Fruit fly (Drosophila melanogaster): ENCODE measurements around the gene Lip4.

Lip4 gene

dm6 chr2L:10502244-10502643, 25.1 kb upstream of the Lip4 start:
- TF ChIP-seq vri (GFP tag; optimal IDR thresholded peaks at IDR 0.05) (peak; percentile 80), CG4318 (GFP tag; optimal IDR thresholded peaks at IDR 0.05) (no peak), CG31627 (GFP tag; optimal IDR thresholded peaks at IDR 0.05) (no peak), CG6276 (GFP tag; optimal IDR thresholded peaks at IDR 0.05) (no peak), Gug (GFP tag; IDR thresholded peaks at IDR 0.05) (no peak), Hr39 (GFP tag; optimal IDR thresholded peaks at IDR 0.05) (no peak), CG6808 (GFP tag; optimal IDR thresholded peaks at IDR 0.05) (peak; percentile 5), Eip93F (GFP tag; optimal IDR thresholded peaks at IDR 0.05) (no peak), CG3919 (GFP tag; optimal IDR thresholded peaks at IDR 0.05) (no peak), spab (GFP tag; optimal IDR thresholded peaks at IDR 0.05) (no peak)

DNA sequence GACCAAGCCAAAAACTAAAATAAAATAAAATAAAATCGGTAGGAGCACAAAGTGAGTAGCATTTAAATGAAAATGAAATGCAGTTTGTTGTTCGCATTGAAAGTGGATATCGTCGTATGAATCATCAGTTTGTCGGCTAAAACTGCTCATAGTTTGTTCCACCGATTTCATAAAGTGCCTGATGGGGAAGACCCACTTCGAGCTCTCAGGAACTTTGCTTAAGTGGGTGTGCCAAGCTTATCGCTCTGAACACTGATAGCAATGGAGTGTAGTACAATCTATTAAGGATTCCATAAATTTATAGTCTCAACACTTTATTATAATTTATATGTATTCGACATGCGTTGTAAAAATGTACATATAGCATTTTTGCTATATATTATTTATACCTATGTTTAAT, 24.5 kb upstream of the Lip4 start:
- TF ChIP-seq ss (GFP tag; optimal IDR thresholded peaks at IDR 0.05) (no peak), Eip78C (GFP tag) (peak; percentile 53)

DNA sequence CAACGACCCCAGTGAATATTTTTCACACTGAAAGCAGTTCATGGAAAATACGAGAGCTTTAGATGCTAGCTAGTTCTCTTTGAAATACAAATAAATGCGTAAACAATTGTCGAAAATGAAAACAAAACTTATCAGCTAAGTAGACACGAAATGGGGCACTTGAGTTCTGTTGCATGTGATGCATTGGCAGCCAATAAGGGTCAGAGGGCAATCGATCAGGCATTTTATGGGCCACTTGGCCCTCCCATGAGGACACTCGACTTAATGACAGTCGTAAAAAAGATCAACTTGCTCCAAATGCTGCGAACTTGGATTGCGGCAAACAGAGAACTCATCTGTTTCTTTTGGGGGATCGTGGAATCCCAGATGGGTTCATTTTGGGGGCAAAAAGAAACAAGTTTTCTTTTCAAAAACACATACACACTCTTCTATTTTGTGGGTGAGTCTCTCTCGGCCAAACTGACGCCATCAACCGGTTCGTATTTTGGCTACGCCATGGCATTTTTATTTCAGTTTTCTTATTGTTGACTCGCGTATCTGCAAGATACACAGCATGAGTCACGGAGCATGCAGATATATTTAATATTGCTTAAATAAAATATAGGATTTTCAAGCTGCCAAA, 23.9 kb upstream of the Lip4 start:
- TF ChIP-seq svp (GFP tag) (peak; percentile 52), CG8119 (GFP tag; IDR thresholded peaks at IDR 0.05) (peak; percentile 17; the same call in 1 of the 3 replicates), cyc (GFP tag; optimal IDR thresholded peaks at IDR 0.05) (no peak)

- TF ChIP-seq Smox (GFP tag; optimal IDR thresholded peaks at IDR 0.05), result no peak
- TF ChIP-seq Eip78C (GFP tag), result peak; percentile 56
- no peak for TF ChIP-seq Hr4 (GFP tag; optimal IDR thresholded peaks at IDR 0.05)
- TF ChIP-seq CG3919 (GFP tag; optimal IDR thresholded peaks at IDR 0.05), result peak; percentile 19
- peak; percentile 26 for TF ChIP-seq Blimp-1 (GFP tag; optimal IDR thresholded peaks at IDR 0.05)
- TF ChIP-seq fkh (GFP tag; optimal IDR thresholded peaks at IDR 0.05), result peak; percentile 84
- TF ChIP-seq CG10631 (GFP tag; optimal IDR thresholded peaks at IDR 0.05), result no peak
- peak; percentile 14; the same call in 1 of the 3 replicates for TF ChIP-seq eg (GFP tag; IDR thresholded peaks at IDR 0.05)
- no peak for TF ChIP-seq Met (GFP tag; optimal IDR thresholded peaks at IDR 0.05)
- no peak for TF ChIP-seq fd85E (GFP tag; optimal IDR thresholded peaks at IDR 0.05)
- TF ChIP-seq net (GFP tag; optimal IDR thresholded peaks at IDR 0.05), result no peak
- TF ChIP-seq CG6808 (GFP tag; optimal IDR thresholded peaks at IDR 0.05), result peak; percentile 2
- no peak for TF ChIP-seq Ets96B (tag; optimal IDR thresholded peaks at IDR 0.05)
- TF ChIP-seq ss (GFP tag; optimal IDR thresholded peaks at IDR 0.05), result peak; percentile 21 to 39
- TF ChIP-seq CG11294 (GFP tag; IDR thresholded peaks at IDR 0.05), result no peak
- TF ChIP-seq CG6854 (GFP tag; optimal IDR thresholded peaks at IDR 0.05), result peak; percentile 59
- TF ChIP-seq lz (GFP tag; optimal IDR thresholded peaks at IDR 0.05), result no peak
- no peak for TF ChIP-seq CG34406 (GFP tag; optimal IDR thresholded peaks at IDR 0.05)
- peak; percentile 17 for TF ChIP-seq esn (GFP tag; optimal IDR thresholded peaks at IDR 0.05)
- no peak for TF ChIP-seq CG6276 (GFP tag; optimal IDR thresholded peaks at IDR 0.05)
- TF ChIP-seq vri (GFP tag; optimal IDR thresholded peaks at IDR 0.05), result peak; percentile 28
Measured at dm6 chr2L:10504895-10505294, 22.5 kb upstream of the Lip4 start.

- TF ChIP-seq Eip78C (GFP tag) (peak; percentile 30), CG34406 (GFP tag; optimal IDR thresholded peaks at IDR 0.05) (no peak), CG8119 (GFP tag; IDR thresholded peaks at IDR 0.05) (no peak)
Measured at dm6 chr2L:10505345-10505744, 22.0 kb upstream of the Lip4 start.

DNA sequence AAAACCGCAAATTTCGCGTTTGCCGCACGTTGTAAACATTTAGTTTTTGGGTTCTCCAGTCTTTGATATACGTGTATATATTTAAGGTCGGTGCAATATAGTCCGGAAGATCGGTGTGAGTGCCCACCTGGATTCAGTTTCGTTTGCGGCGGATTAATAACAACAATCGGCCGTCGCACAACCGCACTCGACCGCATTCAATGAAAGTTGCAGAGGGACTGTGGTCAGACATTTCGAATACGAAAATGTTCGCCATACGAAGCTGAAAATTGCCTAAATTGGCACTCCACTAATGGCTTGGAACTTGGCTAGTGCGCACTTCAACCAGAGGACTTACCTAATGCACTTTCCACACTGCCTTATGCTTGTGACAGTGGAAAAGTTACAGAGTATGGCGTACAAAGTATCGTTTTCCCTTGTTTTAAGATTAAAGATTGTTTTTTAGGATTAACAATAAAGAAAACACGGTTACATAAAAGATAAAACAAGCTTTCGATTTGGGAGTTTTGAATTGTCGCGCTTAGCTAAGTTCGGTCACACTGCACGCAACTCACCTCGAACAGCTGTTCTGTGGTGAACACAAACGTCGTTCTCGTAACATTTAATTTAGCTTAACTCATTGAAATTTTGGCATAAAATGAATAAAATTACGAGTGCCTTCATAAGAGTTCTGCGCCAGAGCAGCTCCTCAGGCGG, 20.7 kb upstream of the Lip4 start, which contains the start of the genes Myo31DF and CG6094:
Gene Myo31DF (minus strand): TSS at position 223 of the 696 bp plus-strand sequence.
Gene CG6094 (plus strand): TSS at position 525 of the 696 bp plus-strand sequence.
- no peak for TF ChIP-seq fkh (GFP tag; optimal IDR thresholded peaks at IDR 0.05)
- TF ChIP-seq CG4318 (GFP tag; optimal IDR thresholded peaks at IDR 0.05), result no peak
- no peak for TF ChIP-seq CG34406 (GFP tag; optimal IDR thresholded peaks at IDR 0.05)
- TF ChIP-seq ss (GFP tag; optimal IDR thresholded peaks at IDR 0.05), result peak in 1 of 2 experiments; percentile 29
- no peak for TF ChIP-seq Ets96B (tag; optimal IDR thresholded peaks at IDR 0.05)
- TF ChIP-seq Met (GFP tag; optimal IDR thresholded peaks at IDR 0.05), result no peak
- peak; percentile 43; the same call in 1 of the 3 replicates for TF ChIP-seq CG6163 (GFP tag; IDR thresholded peaks at IDR 0.05)
- no peak for TF ChIP-seq Eip93F (GFP tag; optimal IDR thresholded peaks at IDR 0.05)
- TF ChIP-seq CG9139 (GFP tag; optimal IDR thresholded peaks at IDR 0.05), result no peak
- no peak for TF ChIP-seq CG16779 (tag; optimal IDR thresholded peaks at IDR 0.05)
- TF ChIP-seq CG31627 (GFP tag; optimal IDR thresholded peaks at IDR 0.05), result no peak
- TF ChIP-seq CG32006 (GFP tag; optimal IDR thresholded peaks at IDR 0.05), result no peak
- TF ChIP-seq acj6 (GFP tag; optimal IDR thresholded peaks at IDR 0.05), result no peak
- TF ChIP-seq CG7368 (GFP tag; optimal IDR thresholded peaks at IDR 0.05), result no peak
- peak; percentile 38 for TF ChIP-seq dsx (GFP tag; optimal IDR thresholded peaks at IDR 0.05; ENCODE audit: poor library complexity, severe bottlenecking)
- no peak for TF ChIP-seq Sox102F (GFP tag; optimal IDR thresholded peaks at IDR 0.05)
- peak; percentile 29; the same call in 2 of the 3 replicates for TF ChIP-seq eg (GFP tag; IDR thresholded peaks at IDR 0.05)
- no peak for TF ChIP-seq CG11902 (GFP tag; optimal IDR thresholded peaks at IDR 0.05)
- peak; percentile 32 for TF ChIP-seq CG3919 (GFP tag; optimal IDR thresholded peaks at IDR 0.05)
